Fruit fly (Drosophila melanogaster) whole organism, prepupa: ENCODE measurements around the gene CG11095.

Experiments used
- Blimp-1 ChIP-seq: fragments of 200-800 bp; sonication (Bioruptor generic); optimal IDR thresholded peaks from 3 replicates; lab custom pipeline; 2017; ENCODE audit warnings: missing biosample characterization, missing genetic modification characterization, mild to moderate bottlenecking, moderate library complexity, missing genetic modification reagents
- CG11294 ChIP-seq: fragments of 200-800 bp; sonication (Bioruptor generic); IDR thresholded peaks from 2 replicates; pipeline ENCODE4 v1.3.6; 2022; ENCODE audit warnings: missing biosample characterization, missing genetic modification characterization
- CG11762 ChIP-seq: fragments of 200-800 bp; sonication (Bioruptor generic); optimal IDR thresholded peaks from 3 replicates; lab custom pipeline; 2016; ENCODE audit warnings: missing biosample characterization, missing genetic modification characterization; ENCODE audit not compliant: insufficient read depth
- CG6276 ChIP-seq: fragments of 200-800 bp; sonication (Bioruptor generic); optimal IDR thresholded peaks from 2 replicates; lab custom pipeline; 2017; ENCODE audit warnings: missing biosample characterization, mild to moderate bottlenecking, missing genetic modification characterization
- CG6808 ChIP-seq: fragments of 200-800 bp; sonication (Bioruptor generic); optimal IDR thresholded peaks from 3 replicates; lab custom pipeline; 2017; ENCODE audit warnings: missing biosample characterization, missing genetic modification characterization, mild to moderate bottlenecking, moderate library complexity, missing genetic modification reagents
- CG6854 ChIP-seq: fragments of 200-800 bp; sonication (Bioruptor generic); optimal IDR thresholded peaks from 2 replicates; lab custom pipeline; 2017; ENCODE audit warnings: missing biosample characterization, mild to moderate bottlenecking, missing genetic modification characterization
- Hr39 ChIP-seq: fragments of 200-800 bp; sonication (Bioruptor generic); optimal IDR thresholded peaks from 2 replicates; lab custom pipeline; 2016; ENCODE audit warnings: missing biosample characterization, missing genetic modification characterization
- Hr4 ChIP-seq: fragments of 200-800 bp; sonication (Bioruptor generic); optimal IDR thresholded peaks from 3 replicates; lab custom pipeline; 2016; ENCODE audit warnings: missing biosample characterization, missing genetic modification characterization
- Lpt ChIP-seq: fragments of 200-800 bp; sonication (Bioruptor generic); optimal IDR thresholded peaks from 3 replicates; lab custom pipeline; 2016; ENCODE audit warnings: missing biosample characterization, missing genetic modification characterization
- fkh ChIP-seq: fragments of 200-800 bp; sonication (Bioruptor generic); optimal IDR thresholded peaks from 3 replicates; lab custom pipeline; 2017; ENCODE audit warnings: missing biosample characterization, mild to moderate bottlenecking, missing genetic modification characterization, moderate library complexity
- svp ChIP-seq: fragments of 200-800 bp; sonication (Bioruptor generic); peaks from one replicate; lab custom pipeline; 2016; ENCODE audit warnings: missing biosample characterization, missing genetic modification characterization

- TF ChIP-seq CG6276: no peak
- TF ChIP-seq fkh (GFP tag; lab: Kevin White, UChicago): peak; percentile 26
- peak; percentile 32 for TF ChIP-seq svp (GFP tag; lab: Kevin White, UChicago)
- TF ChIP-seq Blimp-1 (GFP tag; lab: Kevin White, UChicago): peak; percentile 91
- TF ChIP-seq Hr39 (GFP tag; lab: Kevin White, UChicago): no peak
- no peak for TF ChIP-seq CG11762 (GFP tag; lab: Kevin White, UChicago)
- TF ChIP-seq CG11294 (GFP tag; lab: Robert Waterston, UW): no peak
- peak; percentile 10 for TF ChIP-seq CG6854 (GFP tag; lab: Kevin White, UChicago)
- no peak for TF ChIP-seq Hr4
- no peak for TF ChIP-seq Lpt
- peak; percentile 18 for TF ChIP-seq CG6808 (GFP tag; lab: Kevin White, UChicago)
These were observed 27.9 kb upstream of the CG11095 start, which contains the start of gene inaE for dm6 chrX:13783534-13783949.
